Fruit fly (Drosophila melanogaster) whole organism, embryonic: ENCODE results near the gene CG5861.

Experiments
- CG10209 ChIP-seq: fragments of 200-800 bp; sonication (Bioruptor generic); optimal IDR thresholded peaks from 3 replicates; lab custom pipeline; 2017; ENCODE audit warnings: missing biosample characterization, mild to moderate bottlenecking, missing genetic modification characterization, missing genetic modification reagents
- CG10543 ChIP-seq: fragments of 200-800 bp; sonication (Bioruptor generic); optimal IDR thresholded peaks from 3 replicates; lab custom pipeline; 2017; ENCODE audit warnings: missing biosample characterization, mild to moderate bottlenecking, missing genetic modification characterization, moderate library complexity
- CG11504 ChIP-seq: fragments of 200-800 bp; sonication (Bioruptor generic); optimal IDR thresholded peaks from 3 replicates; lab custom pipeline; 2019; ENCODE audit warnings: missing biosample characterization, mild to moderate bottlenecking, missing genetic modification characterization, moderate library complexity
- CG12744 ChIP-seq: fragments of 200-800 bp; sonication (Bioruptor generic); optimal IDR thresholded peaks from 2 replicates; lab custom pipeline; 2016; ENCODE audit warnings: missing biosample characterization, missing genetic modification characterization
- CG12769 ChIP-seq: fragments of 200-800 bp; sonication (Bioruptor generic); optimal IDR thresholded peaks from 2 replicates; lab custom pipeline; 2019; ENCODE audit warnings: missing biosample characterization, mild to moderate bottlenecking, missing genetic modification characterization, moderate library complexity
- CG12942 ChIP-seq: fragments of 200-800 bp; sonication (Bioruptor generic); optimal IDR thresholded peaks from 3 replicates; lab custom pipeline; 2016; ENCODE audit warnings: missing biosample characterization, missing genetic modification characterization
- CG13624 ChIP-seq: fragments of 200-800 bp; sonication (Bioruptor generic); optimal IDR thresholded peaks from 2 replicates; lab custom pipeline; 2016; ENCODE audit warnings: missing biosample characterization, missing genetic modification characterization
- CG17385 ChIP-seq: fragments of 200-800 bp; sonication (Bioruptor generic); optimal IDR thresholded peaks from 3 replicates; lab custom pipeline; 2018; ENCODE audit warnings: missing biosample characterization, mild to moderate bottlenecking, missing genetic modification characterization
- CG1832 ChIP-seq: fragments of 200-800 bp; sonication (Bioruptor generic); optimal IDR thresholded peaks from 2 replicates; lab custom pipeline; 2017; ENCODE audit warnings: missing biosample characterization, mild to moderate bottlenecking, missing genetic modification characterization, inconsistent platforms
- CG18619 ChIP-seq: fragments of 200-800 bp; sonication (Bioruptor generic); optimal IDR thresholded peaks from 3 replicates; lab custom pipeline; 2017; ENCODE audit warnings: missing biosample characterization, mild to moderate bottlenecking, missing genetic modification characterization
- CG18764 ChIP-seq: fragments of 200-800 bp; sonication (Bioruptor generic); optimal IDR thresholded peaks from 3 replicates; lab custom pipeline; 2016; ENCODE audit warnings: missing biosample characterization, missing genetic modification characterization
- CG2889 ChIP-seq: fragments of 200-800 bp; sonication (Bioruptor generic); IDR thresholded peaks from 3 replicates; pipeline ENCODE4 v1.3.6; 2022; ENCODE audit warnings: missing biosample characterization, missing genetic modification characterization
- CG34224 ChIP-seq: fragments of 200-800 bp; sonication (Bioruptor generic); IDR thresholded peaks from 3 replicates; pipeline ENCODE4 v1.3.6; 2022; ENCODE audit warnings: missing biosample characterization, missing genetic modification characterization; ENCODE audit not compliant: partially characterized antibody
- CG34376 ChIP-seq: fragments of 200-800 bp; sonication (Bioruptor generic); optimal IDR thresholded peaks from 2 replicates; lab custom pipeline; 2018; ENCODE audit warnings: missing biosample characterization, mild to moderate bottlenecking, missing genetic modification characterization
- CG3995 ChIP-seq: fragments of 200-800 bp; sonication (Bioruptor generic); optimal IDR thresholded peaks from 3 replicates; lab custom pipeline; 2016; ENCODE audit warnings: missing biosample characterization, missing genetic modification characterization
- CG6854 ChIP-seq: fragments of 200-800 bp; sonication (Bioruptor generic); optimal IDR thresholded peaks from 3 replicates; lab custom pipeline; 2017; ENCODE audit warnings: missing biosample characterization, mild to moderate bottlenecking, missing genetic modification characterization
- CG7987 ChIP-seq: fragments of 200-800 bp; sonication (Bioruptor generic); optimal IDR thresholded peaks from 2 replicates; lab custom pipeline; 2018; ENCODE audit warnings: missing biosample characterization, mild to moderate bottlenecking, missing genetic modification characterization, moderate library complexity
- CG8281 ChIP-seq: fragments of 200-800 bp; sonication (Bioruptor generic); optimal IDR thresholded peaks from 2 replicates; lab custom pipeline; 2018; ENCODE audit warnings: missing biosample characterization, mild to moderate bottlenecking, missing genetic modification characterization, moderate library complexity
- CG9727 ChIP-seq: fragments of 200-800 bp; sonication (Bioruptor generic); optimal IDR thresholded peaks from 3 replicates; lab custom pipeline; 2017; ENCODE audit warnings: missing biosample characterization, mild to moderate bottlenecking, missing genetic modification characterization
- Deaf1 ChIP-seq: fragments of 200-800 bp; optimal IDR thresholded peaks from 3 replicates; lab custom pipeline; 2019; ENCODE audit warnings: missing biosample characterization, mild to moderate bottlenecking, missing genetic modification characterization, moderate library complexity
- Dfd ChIP-seq, 2 experiments: fragments of >200 bp; optimal IDR thresholded peaks; 2 replicates each; lab custom pipeline; 2017; ENCODE audit warnings: missing biosample characterization in 2 of 2, missing genetic modification characterization in 2 of 2
- Dip3 ChIP-seq: fragments of 200-800 bp; sonication (Bioruptor generic); optimal IDR thresholded peaks from 3 replicates; lab custom pipeline; 2016; ENCODE audit warnings: missing biosample characterization, missing genetic modification characterization
- Fer1 ChIP-seq: fragments of 200-800 bp; sonication (Bioruptor generic); optimal IDR thresholded peaks from 2 replicates; lab custom pipeline; 2017; ENCODE audit warnings: missing biosample characterization, mild to moderate bottlenecking, missing genetic modification characterization
- Hr3 ChIP-seq: fragments of 200-800 bp; sonication (Bioruptor generic); optimal IDR thresholded peaks from 3 replicates; lab custom pipeline; 2016; ENCODE audit warnings: missing biosample characterization, missing genetic modification characterization
- Hr78 ChIP-seq, 2 experiments: fragments of 200-800 bp in 1 of 2; fragments of >200 bp in 1 of 2; sonication (Bioruptor generic) in 1 of 2; optimal IDR thresholded peaks; 2 replicates each; lab custom pipeline; 2017 to 2019; ENCODE audit warnings: missing biosample characterization in 2 of 2, missing genetic modification characterization in 2 of 2, mild to moderate bottlenecking in 1 of 2, moderate library complexity in 1 of 2
- MTF-1 ChIP-seq: fragments of 200-800 bp; sonication (Bioruptor generic); optimal IDR thresholded peaks from 2 replicates; lab custom pipeline; 2018; ENCODE audit warnings: missing biosample characterization, mild to moderate bottlenecking, missing genetic modification characterization, borderline replicate concordance
- Med ChIP-seq: fragments of 200-800 bp; sonication (Bioruptor generic); peaks from one replicate; lab custom pipeline; 2016; ENCODE audit warnings: missing biosample characterization, missing genetic modification characterization, mild to moderate bottlenecking, inconsistent platforms, moderate library complexity
- Mrtf ChIP-seq: fragments of 200-800 bp; sonication (Bioruptor generic); IDR thresholded peaks from 3 replicates; pipeline ENCODE4 v1.3.6; 2022; ENCODE audit warnings: missing biosample characterization, missing genetic modification characterization
- Oli ChIP-seq: fragments of 200-800 bp; sonication (Bioruptor generic); optimal IDR thresholded peaks from 2 replicates; lab custom pipeline; 2018; ENCODE audit warnings: missing biosample characterization, mild to moderate bottlenecking, missing genetic modification characterization, moderate library complexity
- Side ChIP-seq: fragments of 200-800 bp; sonication (Bioruptor generic); optimal IDR thresholded peaks from 2 replicates; lab custom pipeline; 2016; ENCODE audit warnings: missing biosample characterization, missing genetic modification characterization
- Sox102F ChIP-seq: fragments of 200-800 bp; sonication (Bioruptor generic); optimal IDR thresholded peaks from 2 replicates; lab custom pipeline; 2018; ENCODE audit warnings: missing biosample characterization, mild to moderate bottlenecking, missing genetic modification characterization, moderate library complexity
- Trl ChIP-seq, 3 experiments: fragments of >200 bp in 2 of 3; fragments of 200-800 bp in 1 of 3; sonication (Bioruptor generic) in 1 of 3; optimal IDR thresholded peaks; 2 replicates in 1 of 3; 3 replicates in 2 of 3; lab custom pipeline; 2016 to 2017; ENCODE audit warnings: missing biosample characterization in 1 of 3, missing genetic modification characterization in 1 of 3
- bigmax ChIP-seq: fragments of 200-800 bp; sonication (Bioruptor generic); optimal IDR thresholded peaks from 2 replicates; lab custom pipeline; 2018; ENCODE audit warnings: missing biosample characterization, mild to moderate bottlenecking, missing genetic modification characterization
- crp ChIP-seq, 2 experiments: fragments of 200-800 bp; sonication (Bioruptor generic); optimal IDR thresholded peaks; 2 replicates in 1 of 2; 3 replicates in 1 of 2; lab custom pipeline; 2017; ENCODE audit warnings: missing biosample characterization in 2 of 2, missing genetic modification characterization in 2 of 2, mild to moderate bottlenecking in 1 of 2, moderate library complexity in 1 of 2
- cwo ChIP-seq: fragments of 200-800 bp; sonication (Bioruptor generic); optimal IDR thresholded peaks from 3 replicates; lab custom pipeline; 2017; ENCODE audit warnings: missing biosample characterization, missing genetic modification characterization, mild to moderate bottlenecking, moderate library complexity, missing genetic modification reagents
- gcm ChIP-seq: fragments of 200-800 bp; sonication (Bioruptor generic); optimal IDR thresholded peaks from 2 replicates; lab custom pipeline; 2019; ENCODE audit warnings: missing biosample characterization, mild to moderate bottlenecking, missing genetic modification characterization, moderate library complexity
- gro ChIP-seq: fragments of 200-800 bp; sonication (Bioruptor generic); optimal IDR thresholded peaks from 2 replicates; lab custom pipeline; 2016; ENCODE audit warnings: missing biosample characterization, missing genetic modification characterization
- jing ChIP-seq: fragments of 200-800 bp; sonication (Bioruptor generic); optimal IDR thresholded peaks from 2 replicates; lab custom pipeline; 2018; ENCODE audit warnings: missing biosample characterization, mild to moderate bottlenecking, missing genetic modification characterization
- lab ChIP-seq: fragments of 200-800 bp; sonication (Bioruptor generic); optimal IDR thresholded peaks from 3 replicates; lab custom pipeline; 2017; ENCODE audit warnings: missing biosample characterization, missing genetic modification characterization, mild to moderate bottlenecking, moderate library complexity, missing genetic modification reagents
- mirr ChIP-seq: fragments of 200-800 bp; sonication (Bioruptor generic); optimal IDR thresholded peaks from 3 replicates; lab custom pipeline; 2018; ENCODE audit warnings: missing biosample characterization, mild to moderate bottlenecking, missing genetic modification characterization
- nau ChIP-seq: fragments of 200-800 bp; sonication (Bioruptor generic); optimal IDR thresholded peaks from 3 replicates; lab custom pipeline; 2017; ENCODE audit warnings: missing biosample characterization, mild to moderate bottlenecking, missing genetic modification characterization, missing genetic modification reagents
- nom ChIP-seq: fragments of 200-800 bp; sonication (Bioruptor generic); optimal IDR thresholded peaks from 2 replicates; lab custom pipeline; 2017; ENCODE audit warnings: missing biosample characterization, missing genetic modification characterization, mild to moderate bottlenecking, moderate library complexity, missing genetic modification reagents
- pfk ChIP-seq: fragments of 200-800 bp; sonication (Bioruptor generic); optimal IDR thresholded peaks from 2 replicates; lab custom pipeline; 2018; ENCODE audit warnings: missing biosample characterization, mild to moderate bottlenecking, missing genetic modification characterization, moderate library complexity
- ranshi ChIP-seq: fragments of 200-800 bp; sonication (Bioruptor generic); IDR thresholded peaks from 2 replicates; pipeline ENCODE4 v1.3.6; 2022; ENCODE audit warnings: missing biosample characterization, missing genetic modification characterization
- run ChIP-seq: fragments of 200-800 bp; sonication (Bioruptor generic); optimal IDR thresholded peaks from 3 replicates; lab custom pipeline; 2018; ENCODE audit warnings: missing biosample characterization, mild to moderate bottlenecking, missing genetic modification characterization
- sd ChIP-seq: fragments of 200-800 bp; sonication (Bioruptor generic); optimal IDR thresholded peaks from 3 replicates; lab custom pipeline; 2018; ENCODE audit warnings: missing biosample characterization, mild to moderate bottlenecking, missing genetic modification characterization, moderate library complexity
- so ChIP-seq: fragments of 200-800 bp; sonication (Bioruptor generic); IDR thresholded peaks from 3 replicates; pipeline ENCODE4 v1.3.6; 2022; ENCODE audit warnings: missing biosample characterization, missing genetic modification characterization

Gene CG5861

DNA sequence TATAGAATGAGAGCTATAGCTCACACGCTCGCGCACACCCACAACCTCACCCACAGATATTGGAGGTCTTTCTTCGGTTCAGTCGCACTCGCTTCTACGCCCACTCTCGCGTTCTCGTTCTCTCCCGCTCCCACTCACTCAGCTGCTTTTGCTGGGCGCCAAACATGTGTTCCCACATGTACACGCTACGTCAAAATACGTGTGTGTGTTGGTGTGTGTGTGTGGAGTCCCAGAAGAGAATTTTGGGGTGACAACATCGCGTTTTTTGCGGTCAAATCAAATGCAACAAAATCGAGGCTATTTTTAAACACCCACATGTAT is 35.7 kb downstream of the CG5861 start (continued):
- peak in 1 of 2 experiments; percentile 20 for TF ChIP-seq Hr78 (GFP tag; optimal IDR thresholded peaks at IDR 0.05; lab: Kevin White, UChicago)
- TF ChIP-seq Trl (optimal IDR thresholded peaks at IDR 0.05; lab: Kevin White, UChicago), result peak; percentile 66 to 89
- no peak for TF ChIP-seq Trl (GFP tag; optimal IDR thresholded peaks at IDR 0.05; lab: Kevin White, UChicago)
- TF ChIP-seq pfk, result peak; percentile 89
- TF ChIP-seq CG9727, result no peak
- TF ChIP-seq run (tag; lab: Kevin White, UChicago), result peak; percentile 65
- peak; percentile 89 for TF ChIP-seq CG1832
- peak; percentile 41 for TF ChIP-seq nom (GFP tag; lab: Kevin White, UChicago)
- TF ChIP-seq bigmax (GFP tag; lab: Kevin White, UChicago), result peak; percentile 17
- peak; percentile 50 for TF ChIP-seq cwo (GFP tag; lab: Kevin White, UChicago)
- peak; percentile 51 for TF ChIP-seq nau (GFP tag; lab: Kevin White, UChicago)
- TF ChIP-seq mirr (GFP tag; lab: Kevin White, UChicago), result peak; percentile 88
- peak; percentile 23 to 88 for TF ChIP-seq crp (GFP tag; optimal IDR thresholded peaks at IDR 0.05; lab: Kevin White, UChicago)
- TF ChIP-seq Med, result peak; percentile 78
- TF ChIP-seq CG7987 (GFP tag; lab: Kevin White, UChicago), result peak; percentile 81
- TF ChIP-seq CG11504 (tag; lab: Kevin White, UChicago), result peak; percentile 13
- no peak for TF ChIP-seq Dfd (GFP tag; optimal IDR thresholded peaks at IDR 0.05; lab: Kevin White, UChicago)
- TF ChIP-seq Mrtf (GFP tag; lab: Robert Waterston, UW), result no peak
- TF ChIP-seq lab (GFP tag; lab: Kevin White, UChicago), result no peak
- TF ChIP-seq gro (GFP tag; lab: Kevin White, UChicago), result peak; percentile 21
- TF ChIP-seq CG6854, result peak; percentile 17
- peak; percentile 71 for TF ChIP-seq CG10543 (GFP tag; lab: Kevin White, UChicago)
- peak; percentile 88 for TF ChIP-seq sd (tag; lab: Kevin White, UChicago)
- no peak for TF ChIP-seq jing (GFP tag; lab: Kevin White, UChicago)
- TF ChIP-seq CG12769 (tag; lab: Kevin White, UChicago), result peak; percentile 97
- TF ChIP-seq Fer1 (GFP tag; lab: Kevin White, UChicago), result peak; percentile 33

dm6 chr2L:16270667-16271485 is 36.2 kb downstream of the CG5861 start:
- TF ChIP-seq nom (GFP tag; lab: Kevin White, UChicago) (no peak), CG7987 (GFP tag; lab: Kevin White, UChicago) (no peak), Med (peak; percentile 85), ranshi (GFP tag; lab: Robert Waterston, UW) (no peak), gcm (GFP tag; lab: Kevin White, UChicago) (no peak), CG34224 (GFP tag; lab: Robert Waterston, UW) (no peak), CG8281 (tag; lab: Kevin White, UChicago) (no peak), CG18764 (no peak), CG12942 (peak; percentile 9), Dip3 (GFP tag; lab: Kevin White, UChicago) (peak; percentile 37), Deaf1 (peak; percentile 6), CG10209 (GFP tag; lab: Kevin White, UChicago) (peak; percentile 33), CG13624 (GFP tag; lab: Kevin White, UChicago) (no peak), CG3995 (GFP tag; lab: Kevin White, UChicago) (peak; percentile 0), MTF-1 (GFP tag; lab: Kevin White, UChicago) (no peak), Sox102F (GFP tag; lab: Kevin White, UChicago) (peak; percentile 24), Hr3 (peak; percentile 16), Side (no peak), CG2889 (GFP tag; lab: Robert Waterston, UW) (no peak), Oli (tag; lab: Kevin White, UChicago) (peak; percentile 38), CG17385 (GFP tag; lab: Kevin White, UChicago) (no peak), CG18619 (peak; percentile 7), CG12744 (GFP tag; lab: Kevin White, UChicago) (no peak), CG34376 (GFP tag; lab: Kevin White, UChicago) (no peak), so (no peak)
